Worm (Caenorhabditis elegans): Measurements from ENCODE around the gene str-208.

DNA sequence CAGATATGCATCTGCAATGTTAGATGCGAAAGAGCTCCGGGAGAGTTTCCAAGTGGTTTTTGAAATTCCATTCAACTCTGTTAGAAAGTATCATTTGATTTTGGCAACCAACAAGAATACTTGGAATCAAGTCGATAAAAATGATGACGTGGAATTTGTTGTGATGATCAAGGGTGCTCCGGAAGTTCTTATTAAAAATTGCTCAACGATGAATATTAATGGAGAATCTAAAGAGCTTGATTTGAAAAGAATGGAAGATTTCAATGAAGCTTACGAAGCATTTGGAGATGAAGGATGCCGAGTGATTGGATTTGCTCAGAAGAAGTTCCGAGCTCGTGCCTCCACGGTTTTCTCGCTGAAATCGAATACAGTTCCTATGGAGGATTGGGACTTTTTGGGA lies 19.3 kb upstream of the str-208 start:
- TF ChIP-seq W03F9.2 (tag; optimal IDR thresholded peaks at IDR 0.05) (no peak), dao-5 (tag; optimal IDR thresholded peaks at IDR 0.05) (no peak), him-1 (tag; optimal IDR thresholded peaks at IDR 0.05) (no peak)

Data from whole organism, L4/young adult.